Fruit fly (Drosophila melanogaster) whole organism, pupa: ENCODE measurements around the gene ex.

Source experiments
- Pif1B ChIP-seq: fragments of 200-800 bp; sonication (Bioruptor generic); optimal IDR thresholded peaks from 3 replicates; lab custom pipeline; 2016; ENCODE audit warnings: missing biosample characterization, missing genetic modification characterization
- rn ChIP-seq: fragments of 200-800 bp; sonication (Bioruptor generic); IDR thresholded peaks from 2 replicates; pipeline ENCODE4 v1.3.6; 2022; ENCODE audit warnings: missing biosample characterization, missing genetic modification characterization

dm6 chr2L:478173-478572, 47.1 kb downstream of the ex start:
- TF ChIP-seq Pif1B (GFP tag; lab: Kevin White, UChicago) (no peak), rn (no peak)
